Worm (Caenorhabditis elegans) whole organism, L4/young adult: Measurements from ENCODE around the gene F58F12.3.

ENCODE experiments used
- W03F9.2 ChIP-seq: fragments of 150-350 bp; optimal IDR thresholded peaks from 2 replicates; lab custom pipeline; 2014; ENCODE audit warnings: missing biosample characterization, missing genetic modification characterization
- him-1 ChIP-seq: sonication (generic microtip); optimal IDR thresholded peaks from 2 replicates; lab custom pipeline; 2016; ENCODE audit warnings: missing genotype, missing genetic modification reagents, missing genetic modification characterization, missing compliant biosample characterization

DNA sequence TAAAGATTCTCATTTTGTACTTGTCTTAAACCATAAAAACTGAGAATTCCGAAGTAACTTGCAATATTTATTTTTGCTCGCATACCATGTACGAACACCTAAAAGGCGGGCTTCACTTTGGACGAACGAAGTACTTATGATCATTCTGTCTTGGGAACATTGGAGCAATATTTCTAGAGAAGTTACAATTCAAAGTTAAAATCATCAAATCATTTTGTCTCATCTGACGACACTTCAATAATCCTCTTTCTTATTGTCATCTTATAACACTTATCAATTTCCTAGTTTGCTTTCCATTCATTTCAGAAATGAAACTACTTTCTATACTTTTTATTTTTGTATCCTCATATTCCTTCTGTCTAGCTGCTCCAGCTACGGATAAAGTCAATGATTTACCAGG is 24.4 kb downstream of the F58F12.3 start, which contains the start of gene ctsa-4.1:
- no peak for TF ChIP-seq him-1 (tag; lab: Kevin White, UChicago)
- no peak for TF ChIP-seq W03F9.2 (tag; lab: Kevin White, UChicago)
